Fruit fly (Drosophila melanogaster) whole organism, wandering third instar larva: Measurements from ENCODE around the gene APC4.
A peak's percentile ranks its signal among the peaks of the same experiment; 100 is the strongest.

ENCODE experiments used
- Abd-B ChIP-seq: fragments of >200 bp; optimal IDR thresholded peaks from 2 replicates; lab custom pipeline; 2017; ENCODE audit warnings: missing biosample characterization, missing genetic modification characterization
- CG32264 ChIP-seq: fragments of 200-800 bp; sonication (Bioruptor generic); optimal IDR thresholded peaks from 2 replicates; lab custom pipeline; 2016; ENCODE audit warnings: missing biosample characterization, missing genetic modification characterization
- CrebA ChIP-seq: fragments of 200-800 bp; sonication (Bioruptor generic); optimal IDR thresholded peaks from 2 replicates; lab custom pipeline; 2016; ENCODE audit warnings: missing biosample characterization, mild to moderate bottlenecking, missing genetic modification characterization, borderline replicate concordance
- Dfd ChIP-seq: fragments of >200 bp; optimal IDR thresholded peaks from 2 replicates; lab custom pipeline; 2017; ENCODE audit warnings: missing biosample characterization, missing genetic modification characterization
- Dif ChIP-seq: fragments of 200-275, 200-300 bp; sonication (Bioruptor generic); optimal IDR thresholded peaks from 2 replicates; lab custom pipeline; 2018; ENCODE audit warnings: missing biosample characterization, missing genetic modification characterization; ENCODE audit not compliant: partially characterized antibody
- GATAd ChIP-seq: sonication (Bioruptor generic); optimal IDR thresholded peaks from 2 replicates; lab custom pipeline; 2016; ENCODE audit warnings: missing biosample characterization, missing genetic modification characterization
- HLH106 ChIP-seq: fragments of 200-800 bp; optimal IDR thresholded peaks from 3 replicates; lab custom pipeline; 2019; ENCODE audit warnings: missing biosample characterization, mild to moderate bottlenecking, missing genetic modification characterization, moderate library complexity
- Hnf4 ChIP-seq: fragments of 200-800 bp; sonication (Bioruptor generic); optimal IDR thresholded peaks from 2 replicates; lab custom pipeline; 2016; ENCODE audit warnings: missing biosample characterization, mild to moderate bottlenecking, missing genetic modification characterization
- Hr78 ChIP-seq: fragments of >200 bp; optimal IDR thresholded peaks from 2 replicates; lab custom pipeline; 2017; ENCODE audit warnings: missing biosample characterization, missing genetic modification characterization
- Hr83 ChIP-seq: fragments of 200-300 bp; sonication (Bioruptor generic); optimal IDR thresholded peaks from 2 replicates; lab custom pipeline; 2016; ENCODE audit warnings: missing biosample characterization, mild to moderate bottlenecking, missing genetic modification characterization, moderate library complexity; ENCODE audit not compliant: poor library complexity, severe bottlenecking
- Jra ChIP-seq: sonication (Bioruptor generic); optimal IDR thresholded peaks from 2 replicates; lab custom pipeline; 2016; ENCODE audit warnings: missing biosample characterization, missing genetic modification characterization
- Myc ChIP-seq: fragments of >200 bp; optimal IDR thresholded peaks from 2 replicates; lab custom pipeline; 2017
- N ChIP-seq: fragments of >200 bp; optimal IDR thresholded peaks from 2 replicates; lab custom pipeline; 2018; ENCODE audit warnings: missing biosample characterization, missing external identifiers, missing genetic modification characterization
- OdsH ChIP-seq: fragments of 200-800 bp; sonication (Bioruptor generic); optimal IDR thresholded peaks from 2 replicates; lab custom pipeline; 2016; ENCODE audit warnings: missing biosample characterization, mild to moderate bottlenecking, missing genetic modification characterization
- Rel ChIP-seq, 2 experiments: fragments of 200-800 bp; sonication (Bioruptor generic) in 1 of 2; optimal IDR thresholded peaks; 2 replicates in 1 of 2; 3 replicates in 1 of 2; lab custom pipeline; 2016 to 2019; ENCODE audit warnings: mild to moderate bottlenecking in 2 of 2, missing biosample characterization in 2 of 2, missing genetic modification characterization in 2 of 2, moderate library complexity in 1 of 2
- Sp1 ChIP-seq: fragments of 200-800 bp; sonication (Bioruptor generic); optimal IDR thresholded peaks from 3 replicates; lab custom pipeline; 2019; ENCODE audit warnings: missing biosample characterization, mild to moderate bottlenecking, missing genetic modification characterization, moderate library complexity
- Vsx2 ChIP-seq: fragments of 200-300, 225-300 bp; sonication (Bioruptor generic); optimal IDR thresholded peaks from 2 replicates; lab custom pipeline; 2018; ENCODE audit warnings: missing biosample characterization, missing genetic modification characterization; ENCODE audit not compliant: partially characterized antibody
- br ChIP-seq: fragments of 200-800 bp; sonication (Bioruptor generic); optimal IDR thresholded peaks from 2 replicates; lab custom pipeline; 2016; ENCODE audit warnings: missing biosample characterization, missing genetic modification characterization
- dl ChIP-seq, 2 experiments: fragments of 175-275, 200-275 bp in 1 of 2; fragments of 200-275 bp in 1 of 2; sonication (Bioruptor generic); optimal IDR thresholded peaks; lab custom pipeline; 2018; ENCODE audit warnings: mild to moderate bottlenecking in 2 of 2, missing biosample characterization in 2 of 2, missing genetic modification characterization in 2 of 2, moderate library complexity in 2 of 2; ENCODE audit not compliant: partially characterized antibody in 2 of 2, insufficient read depth in 1 of 2
- dsf ChIP-seq: sonication (Bioruptor generic); optimal IDR thresholded peaks from 2 replicates; lab custom pipeline; 2016; ENCODE audit warnings: missing biosample characterization, missing genetic modification characterization, borderline replicate concordance
- ey ChIP-seq: fragments of 200-800 bp; sonication (Bioruptor generic); optimal IDR thresholded peaks from 2 replicates; lab custom pipeline; 2016; ENCODE audit warnings: missing biosample characterization, missing genetic modification characterization
- foxo ChIP-seq, 2 experiments: fragments of 200-800 bp; sonication (Bioruptor generic); optimal IDR thresholded peaks; 2 replicates in 1 of 2; 3 replicates in 1 of 2; lab custom pipeline; 2016 to 2017; ENCODE audit warnings: missing biosample characterization in 2 of 2, missing genetic modification characterization in 2 of 2
- fru ChIP-seq: fragments of 200-800 bp; sonication (Bioruptor generic); optimal IDR thresholded peaks from 3 replicates; lab custom pipeline; 2016; ENCODE audit warnings: missing biosample characterization, mild to moderate bottlenecking, missing genetic modification characterization
- h ChIP-seq: fragments of 200-800 bp; sonication (Bioruptor generic); optimal IDR thresholded peaks from 3 replicates; lab custom pipeline; 2016; ENCODE audit warnings: missing biosample characterization, mild to moderate bottlenecking, missing genetic modification characterization
- lola ChIP-seq: fragments of >200 bp; optimal IDR thresholded peaks from 2 replicates; lab custom pipeline; 2017; ENCODE audit warnings: missing biosample characterization, missing genetic modification characterization
- pan ChIP-seq: fragments of >200 bp; optimal IDR thresholded peaks from 2 replicates; lab custom pipeline; 2017
- psq ChIP-seq: fragments of 200-800 bp; sonication (Bioruptor generic); optimal IDR thresholded peaks from 3 replicates; lab custom pipeline; 2017; ENCODE audit warnings: missing biosample characterization, mild to moderate bottlenecking, missing genetic modification characterization, moderate library complexity
- rgr ChIP-seq: fragments of 200-800 bp; sonication (Bioruptor generic); optimal IDR thresholded peaks from 3 replicates; lab custom pipeline; 2016; ENCODE audit warnings: missing biosample characterization, mild to moderate bottlenecking, missing genetic modification characterization
- sage ChIP-seq: fragments of 200-800 bp; sonication (Bioruptor generic); optimal IDR thresholded peaks from 2 replicates; lab custom pipeline; 2016; ENCODE audit warnings: missing biosample characterization, mild to moderate bottlenecking, missing genetic modification characterization
- sv ChIP-seq: fragments of 200-800 bp; sonication (Bioruptor generic); optimal IDR thresholded peaks from 3 replicates; lab custom pipeline; 2016; ENCODE audit warnings: missing biosample characterization, missing genetic modification characterization
- usp ChIP-seq: fragments of >200 bp; optimal IDR thresholded peaks from 2 replicates; lab custom pipeline; 2017; ENCODE audit warnings: missing biosample characterization, missing genetic modification characterization
- woc ChIP-seq: sonication (Bioruptor generic); optimal IDR thresholded peaks from 2 replicates; lab custom pipeline; 2016; ENCODE audit warnings: missing biosample characterization, mild to moderate bottlenecking, missing genetic modification characterization

The APC4 gene

dm6 chrX:9040855-9041254, 41.9 kb upstream of the APC4 start:
- TF ChIP-seq Myc (lab: Kevin White, UChicago) (peak; percentile 53), dsf (GFP tag; lab: Kevin White, UChicago) (no peak)

- peak; percentile 43 for TF ChIP-seq woc (GFP tag; lab: Kevin White, UChicago)
- peak in 1 of 2 experiments; percentile 0 for TF ChIP-seq foxo (GFP tag; optimal IDR thresholded peaks at IDR 0.05; lab: Kevin White, UChicago)
- TF ChIP-seq dsf (GFP tag; lab: Kevin White, UChicago), result no peak
- TF ChIP-seq dl (GFP tag; optimal IDR thresholded peaks at IDR 0.05; lab: Kevin White, UChicago; ENCODE audit: insufficient read depth in 1 of 2, partially characterized antibody in 2 of 2), result no peak
- no peak for TF ChIP-seq HLH106 (tag; lab: Kevin White, UChicago)
- peak; percentile 2 for TF ChIP-seq h (GFP tag; lab: Kevin White, UChicago)
- no peak for TF ChIP-seq Hr78 (GFP tag; lab: Kevin White, UChicago)
- no peak for TF ChIP-seq rgr (GFP tag; lab: Kevin White, UChicago)
- TF ChIP-seq Jra (GFP tag; lab: Kevin White, UChicago), result no peak
- peak; percentile 6 for TF ChIP-seq sv
- no peak for TF ChIP-seq psq (GFP tag; lab: Kevin White, UChicago)
- TF ChIP-seq, all 38 proteins: peak for 4
Observed at dm6 chrX:9041789-9042456, 40.8 kb upstream of the APC4 start.

dm6 chrX:9042457-9043045, 40.2 kb upstream of the APC4 start:
- no peak for TF ChIP-seq Dfd (GFP tag; lab: Kevin White, UChicago)
- peak; percentile 67 for TF ChIP-seq fru
- TF ChIP-seq foxo (GFP tag; optimal IDR thresholded peaks at IDR 0.05; lab: Kevin White, UChicago), result peak in 1 of 2 experiments; percentile 45
- no peak for TF ChIP-seq psq (GFP tag; lab: Kevin White, UChicago)
- peak; percentile 16 for TF ChIP-seq CrebA (GFP tag; lab: Kevin White, UChicago)
- peak; percentile 86 for TF ChIP-seq Dif
- no peak for TF ChIP-seq Abd-B
- TF ChIP-seq h (GFP tag; lab: Kevin White, UChicago), result peak; percentile 59
- TF ChIP-seq dsf (GFP tag; lab: Kevin White, UChicago), result no peak
- TF ChIP-seq br (GFP tag; lab: Kevin White, UChicago), result peak; percentile 35
- no peak for TF ChIP-seq N (GFP tag; lab: Kevin White, UChicago)
- TF ChIP-seq GATAd (GFP tag; lab: Kevin White, UChicago), result no peak
- TF ChIP-seq OdsH (GFP tag; lab: Kevin White, UChicago), result peak; percentile 27
- TF ChIP-seq Sp1 (GFP tag; lab: Kevin White, UChicago), result peak; percentile 0
- TF ChIP-seq ey, result peak; percentile 40
- no peak for TF ChIP-seq usp (GFP tag; lab: Kevin White, UChicago)
- TF ChIP-seq Rel (GFP tag; optimal IDR thresholded peaks at IDR 0.05; lab: Kevin White, UChicago), result no peak
- no peak for TF ChIP-seq Rel (tag; optimal IDR thresholded peaks at IDR 0.05; lab: Kevin White, UChicago)
- peak; percentile 44 for TF ChIP-seq Hr83 (GFP tag; lab: Kevin White, UChicago)
- TF ChIP-seq Vsx2 (GFP tag; lab: Kevin White, UChicago), result peak; percentile 76
- peak; percentile 37 for TF ChIP-seq Hnf4 (GFP tag; lab: Kevin White, UChicago)
- peak; percentile 50 for TF ChIP-seq HLH106 (tag; lab: Kevin White, UChicago)
- TF ChIP-seq CG32264 (GFP tag; lab: Kevin White, UChicago), result no peak
- no peak for TF ChIP-seq sage (GFP tag; lab: Kevin White, UChicago)
- TF ChIP-seq dl (GFP tag; optimal IDR thresholded peaks at IDR 0.05; lab: Kevin White, UChicago; ENCODE audit: insufficient read depth in 1 of 2, partially characterized antibody in 2 of 2), result peak; percentile 78 to 83
- no peak for TF ChIP-seq lola (GFP tag; lab: Kevin White, UChicago)
- no peak for TF ChIP-seq pan (lab: Kevin White, UChicago)
- no peak for TF ChIP-seq Hr78 (GFP tag; lab: Kevin White, UChicago)
- peak; percentile 53 for TF ChIP-seq rgr (GFP tag; lab: Kevin White, UChicago)
